Worm (Caenorhabditis elegans) whole organism, late embryonic: ENCODE measurements around the gene F16G10.2.

Experiments used
- C08G9.2 ChIP-seq: sonication (generic microtip); optimal IDR thresholded peaks from 2 replicates; lab custom pipeline; 2016; ENCODE audit warnings: mild to moderate bottlenecking, missing genetic modification characterization, moderate library complexity, missing compliant biosample characterization
- C38D4.7 ChIP-seq: fragments of 200-800 bp; sonication (Bioruptor generic); optimal IDR thresholded peaks from 2 replicates; lab custom pipeline; 2018; ENCODE audit warnings: mild to moderate bottlenecking, missing genetic modification characterization, moderate library complexity, missing compliant biosample characterization
- F13H6.1 ChIP-seq: sonication (generic microtip); optimal IDR thresholded peaks from 2 replicates; lab custom pipeline; 2016; ENCODE audit warnings: missing genetic modification characterization, missing compliant biosample characterization
- K02D7.2 ChIP-seq: sonication (generic microtip); optimal IDR thresholded peaks from 2 replicates; lab custom pipeline; 2017; ENCODE audit warnings: mild to moderate bottlenecking, missing genetic modification characterization, missing compliant biosample characterization
- K09A11.1 ChIP-seq: sonication (generic microtip); optimal IDR thresholded peaks from 2 replicates; lab custom pipeline; 2017; ENCODE audit warnings: antibody characterized with exemption, mild to moderate bottlenecking, missing genetic modification characterization, missing compliant biosample characterization; ENCODE audit not compliant: insufficient read depth
- T23F11.4 ChIP-seq: fragments of 200-800 bp; sonication (Bioruptor generic); optimal IDR thresholded peaks from 2 replicates; lab custom pipeline; 2018; ENCODE audit warnings: mild to moderate bottlenecking, missing genetic modification characterization, missing compliant biosample characterization
- ahr-1 ChIP-seq: sonication (generic microtip); optimal IDR thresholded peaks from 2 replicates; lab custom pipeline; 2016; ENCODE audit warnings: missing genetic modification characterization, missing compliant biosample characterization
- ceh-22 ChIP-seq: sonication (generic microtip); optimal IDR thresholded peaks from 2 replicates; lab custom pipeline; 2017; ENCODE audit warnings: missing biosample characterization, missing genetic modification characterization
- ceh-24 ChIP-seq: sonication (generic microtip); optimal IDR thresholded peaks from 2 replicates; lab custom pipeline; 2016; ENCODE audit warnings: mild to moderate bottlenecking, missing genetic modification characterization, missing compliant biosample characterization
- ceh-30 ChIP-seq: fragments of 150-350 bp; optimal IDR thresholded peaks from 2 replicates; lab custom pipeline; 2014; ENCODE audit warnings: missing biosample characterization, missing genetic modification characterization
- ceh-9 ChIP-seq: sonication (generic microtip); optimal IDR thresholded peaks from 2 replicates; lab custom pipeline; 2016; ENCODE audit warnings: mild to moderate bottlenecking, missing genetic modification characterization, inconsistent platforms, missing compliant biosample characterization
- dmd-4 ChIP-seq: sonication (generic microtip); optimal IDR thresholded peaks from 2 replicates; lab custom pipeline; 2016; ENCODE audit warnings: borderline replicate concordance, missing genetic modification characterization, missing compliant biosample characterization
- dve-1 ChIP-seq: sonication (generic microtip); optimal IDR thresholded peaks from 2 replicates; lab custom pipeline; 2017; ENCODE audit warnings: antibody characterized with exemption, mild to moderate bottlenecking, missing genetic modification characterization, missing compliant biosample characterization
- elt-2 ChIP-seq: sonication (generic microtip); optimal IDR thresholded peaks from 2 replicates; lab custom pipeline; 2016; ENCODE audit warnings: missing genetic modification reagents, missing genetic modification characterization, missing compliant biosample characterization
- ets-4 ChIP-seq: sonication (generic microtip); optimal IDR thresholded peaks from 2 replicates; lab custom pipeline; 2016; ENCODE audit warnings: missing genetic modification characterization, missing compliant biosample characterization
- eyg-1 ChIP-seq: sonication (generic microtip); optimal IDR thresholded peaks from 2 replicates; lab custom pipeline; 2016; ENCODE audit warnings: missing genotype, missing genetic modification characterization, missing compliant biosample characterization
- fkh-10 ChIP-seq: fragments of 150-350 bp; optimal IDR thresholded peaks from 2 replicates; lab custom pipeline; 2014; ENCODE audit warnings: missing biosample characterization, missing genetic modification reagents, missing genetic modification characterization
- gmeb-2 ChIP-seq: sonication (generic microtip); optimal IDR thresholded peaks from 2 replicates; lab custom pipeline; 2016; ENCODE audit warnings: missing genetic modification characterization, inconsistent platforms, missing compliant biosample characterization
- lim-6 ChIP-seq: sonication (generic microtip); optimal IDR thresholded peaks from 2 replicates; lab custom pipeline; 2016; ENCODE audit warnings: missing genetic modification characterization, missing compliant biosample characterization
- madf-2 ChIP-seq: sonication (generic microtip); optimal IDR thresholded peaks from 2 replicates; lab custom pipeline; 2017; ENCODE audit warnings: missing genetic modification characterization, missing compliant biosample characterization
- nfya-1 ChIP-seq: sonication (generic microtip); optimal IDR thresholded peaks from 2 replicates; lab custom pipeline; 2017; ENCODE audit warnings: missing genetic modification characterization, mild to moderate bottlenecking, missing compliant biosample characterization, antibody characterized with exemption, moderate library complexity
- nhr-11 ChIP-seq: fragments of 150-350 bp; optimal IDR thresholded peaks from 2 replicates; lab custom pipeline; 2014; ENCODE audit warnings: missing biosample characterization, missing genetic modification characterization
- odd-2 ChIP-seq: sonication (generic microtip); optimal IDR thresholded peaks from 2 replicates; lab custom pipeline; 2017; ENCODE audit warnings: antibody characterized with exemption, mild to moderate bottlenecking, missing genetic modification characterization, missing compliant biosample characterization
- pag-3 ChIP-seq: sonication (generic microtip); optimal IDR thresholded peaks from 2 replicates; lab custom pipeline; 2016; ENCODE audit warnings: missing compliant biosample characterization, missing genetic modification characterization, borderline replicate concordance
- pat-9 ChIP-seq: fragments of 200-800 bp; sonication (Bioruptor generic); optimal IDR thresholded peaks from 2 replicates; lab custom pipeline; 2018; ENCODE audit warnings: mild to moderate bottlenecking, missing genetic modification characterization, moderate library complexity, missing compliant biosample characterization
- pha-2 ChIP-seq: sonication (generic microtip); optimal IDR thresholded peaks from 2 replicates; lab custom pipeline; 2017; ENCODE audit warnings: mild to moderate bottlenecking, missing genetic modification characterization, missing compliant biosample characterization
- pqm-1 ChIP-seq: sonication (generic microtip); optimal IDR thresholded peaks from 2 replicates; lab custom pipeline; 2016; ENCODE audit warnings: missing genetic modification characterization, missing compliant biosample characterization
- pros-1 ChIP-seq: fragments of 150-350 bp; optimal IDR thresholded peaks from 2 replicates; lab custom pipeline; 2014; ENCODE audit warnings: missing biosample characterization, missing genetic modification reagents, missing genetic modification characterization
- rnt-1 ChIP-seq: sonication (generic microtip); optimal IDR thresholded peaks from 2 replicates; lab custom pipeline; 2016; ENCODE audit warnings: missing genetic modification characterization, missing compliant biosample characterization
- sdc-2 ChIP-seq: sonication (generic microtip); optimal IDR thresholded peaks from 2 replicates; lab custom pipeline; 2016; ENCODE audit warnings: missing genotype, missing genetic modification characterization, missing compliant biosample characterization
- sox-2 ChIP-seq: fragments of 200-800 bp; sonication (Bioruptor generic); IDR thresholded peaks from 2 replicates; pipeline ENCODE4 v1.3.6; 2022; ENCODE audit warnings: missing genetic modification reagents, missing genetic modification characterization, missing compliant biosample characterization
- sox-4 ChIP-seq: sonication (generic microtip); optimal IDR thresholded peaks from 2 replicates; lab custom pipeline; 2017; ENCODE audit warnings: mild to moderate bottlenecking, missing genetic modification characterization, inconsistent platforms, missing compliant biosample characterization
- tbx-7 ChIP-seq: sonication (generic microtip); optimal IDR thresholded peaks from 2 replicates; lab custom pipeline; 2016; ENCODE audit warnings: missing genotype, missing genetic modification characterization, missing compliant biosample characterization
- ttx-3 ChIP-seq: sonication (generic microtip); optimal IDR thresholded peaks from 2 replicates; lab custom pipeline; 2016; ENCODE audit warnings: missing genetic modification reagents, missing genetic modification characterization, missing compliant biosample characterization
- unc-42 ChIP-seq: sonication (generic microtip); optimal IDR thresholded peaks from 2 replicates; lab custom pipeline; 2016; ENCODE audit warnings: missing genotype, missing genetic modification characterization, missing compliant biosample characterization
- unc-86 ChIP-seq: sonication (generic microtip); optimal IDR thresholded peaks from 2 replicates; lab custom pipeline; 2016; ENCODE audit warnings: missing genetic modification characterization, missing compliant biosample characterization
- ztf-16 ChIP-seq: sonication (generic microtip); optimal IDR thresholded peaks from 2 replicates; lab custom pipeline; 2017; ENCODE audit warnings: missing genetic modification characterization, missing compliant biosample characterization

F16G10.2 gene

ce11 chrII:2398884-2399283 lies 23.8 kb downstream of the F16G10.2 start, which contains the start of gene F16G10.14:
TSS of gene F16G10.14 (minus strand) at chrII:2398984.
- TF ChIP-seq eyg-1 (no peak), tbx-7 (no peak), pag-3 (tag; lab: Kevin White, UChicago) (no peak), unc-86 (no peak), ahr-1 (tag; lab: Kevin White, UChicago) (no peak), ets-4 (no peak), fkh-10 (GFP tag; lab: Kevin White, UChicago) (no peak), ceh-24 (tag; lab: Kevin White, UChicago) (no peak), T23F11.4 (GFP tag; lab: Kevin White, UChicago) (no peak), elt-2 (tag; lab: Kevin White, UChicago) (no peak), pha-2 (no peak), ztf-16 (no peak), pros-1 (tag; lab: Kevin White, UChicago) (no peak), nhr-11 (tag; lab: Kevin White, UChicago) (no peak)

- TF ChIP-seq sox-2 (GFP tag; lab: Robert Waterston, UW) (no peak), madf-2 (tag; lab: Kevin White, UChicago) (no peak), pha-2 (no peak), ttx-3 (tag; lab: Kevin White, UChicago) (no peak), C08G9.2 (tag; lab: Kevin White, UChicago) (no peak), pqm-1 (no peak), unc-86 (no peak), ceh-22 (tag; lab: Kevin White, UChicago) (no peak), sox-4 (tag; lab: Kevin White, UChicago) (no peak), dve-1 (tag; lab: Kevin White, UChicago) (no peak), gmeb-2 (no peak), F13H6.1 (no peak), nfya-1 (tag; lab: Kevin White, UChicago) (no peak), ceh-9 (tag; lab: Kevin White, UChicago) (no peak), dmd-4 (tag; lab: Kevin White, UChicago) (no peak), rnt-1 (tag; lab: Kevin White, UChicago) (no peak), odd-2 (tag; lab: Kevin White, UChicago) (no peak), unc-42 (no peak), ceh-30 (tag; lab: Kevin White, UChicago) (no peak)
Measured at ce11 chrII:2399810-2400209, 24.7 kb downstream of the F16G10.2 start.

- TF ChIP-seq pat-9 (tag; lab: Kevin White, UChicago) (no peak), C38D4.7 (GFP tag; lab: Kevin White, UChicago) (no peak), ceh-9 (tag; lab: Kevin White, UChicago) (no peak), K09A11.1 (tag; lab: Kevin White, UChicago) (no peak), K02D7.2 (tag; lab: Kevin White, UChicago) (no peak), lim-6 (tag; lab: Kevin White, UChicago) (no peak), nhr-11 (tag; lab: Kevin White, UChicago) (no peak), pha-2 (no peak)
Measured at ce11 chrII:2403984-2404383, 28.9 kb downstream of the F16G10.2 start, which contains the start of gene F16G10.1. TSS of gene F16G10.1 (plus strand) at chrII:2404284.

- TF ChIP-seq pha-2, result no peak
- TF ChIP-seq dmd-4 (tag; lab: Kevin White, UChicago), result no peak
- TF ChIP-seq ztf-16, result no peak
- no peak for TF ChIP-seq sdc-2 (tag; lab: Kevin White, UChicago)
- no peak for TF ChIP-seq gmeb-2
- no peak for TF ChIP-seq odd-2 (tag; lab: Kevin White, UChicago)
- TF ChIP-seq, all 69 proteins: peak for 0
Measured at ce11 chrII:2411093-2411492, 36.0 kb downstream of the F16G10.2 start.
